Worm (Caenorhabditis elegans) whole organism, L1 larva: ENCODE results near the gene srt-6.

Experiments used
- C34B4.2 ChIP-seq: sonication (generic microtip); optimal IDR thresholded peaks from 2 replicates; lab custom pipeline; 2017; ENCODE audit warnings: mild to moderate bottlenecking, missing genetic modification characterization, missing compliant biosample characterization
- alr-1 ChIP-seq: fragments of 200-800 bp; sonication (Bioruptor generic); optimal IDR thresholded peaks from 2 replicates; lab custom pipeline; 2018; ENCODE audit warnings: borderline replicate concordance, mild to moderate bottlenecking, missing genetic modification characterization, missing compliant biosample characterization
- ama-1 ChIP-seq: fragments of 150-350 bp; optimal IDR thresholded peaks from 2 replicates; lab custom pipeline; 2014
- ceh-88 ChIP-seq: fragments of 200-800 bp; sonication (Bioruptor generic); IDR thresholded peaks from 2 replicates; pipeline ENCODE4 v1.3.6; 2022; ENCODE audit warnings: missing genetic modification characterization, missing compliant biosample characterization
- ces-1 ChIP-seq: fragments of 150-350 bp; optimal IDR thresholded peaks from 2 replicates; lab custom pipeline; 2014; ENCODE audit warnings: missing biosample characterization, missing genetic modification reagents, missing genetic modification characterization
- dsc-1 ChIP-seq: sonication (generic microtip); optimal IDR thresholded peaks from 2 replicates; lab custom pipeline; 2016; ENCODE audit warnings: mild to moderate bottlenecking, missing genetic modification characterization, missing compliant biosample characterization
- efl-1 ChIP-seq, 4 experiments: fragments of 150-350 bp; optimal IDR thresholded peaks in 3 of 4; peaks in 1 of 4; 1 replicate in 1 of 4; 2 replicates in 3 of 4; lab custom pipeline; 2014; ENCODE audit warnings: missing biosample characterization in 2 of 4, missing genetic modification characterization in 2 of 4, missing genetic modification reagents in 2 of 4
- elt-2 ChIP-seq: sonication (generic microtip); optimal IDR thresholded peaks from 2 replicates; lab custom pipeline; 2016; ENCODE audit warnings: missing genetic modification characterization, mild to moderate bottlenecking, inconsistent platforms, missing compliant biosample characterization, missing genetic modification reagents
- elt-3 ChIP-seq, 6 experiments: fragments of 150-350 bp in 1 of 6; sonication (generic microtip); optimal IDR thresholded peaks; 2 replicates each; lab custom pipeline; 2017 to 2018; ENCODE audit warnings: missing biosample characterization in 6 of 6, missing genetic modification characterization in 6 of 6, inconsistent platforms in 1 of 6
- fkh-8 ChIP-seq: sonication (generic microtip); optimal IDR thresholded peaks from 2 replicates; lab custom pipeline; 2016; ENCODE audit warnings: mild to moderate bottlenecking, missing genetic modification characterization, missing compliant biosample characterization
- fos-1 ChIP-seq: fragments of 150-350 bp; optimal IDR thresholded peaks from 2 replicates; lab custom pipeline; 2014; ENCODE audit warnings: missing biosample characterization, missing genetic modification characterization
- grh-1 ChIP-seq: fragments of 200-800 bp; sonication (Bioruptor generic); IDR thresholded peaks from 2 replicates; pipeline ENCODE4 v1.3.6; 2022; ENCODE audit warnings: missing genetic modification reagents, missing genetic modification characterization, missing compliant biosample characterization
- hlh-4 ChIP-seq: sonication (generic microtip); optimal IDR thresholded peaks from 2 replicates; lab custom pipeline; 2016; ENCODE audit warnings: mild to moderate bottlenecking, missing genetic modification characterization, missing compliant biosample characterization
- irx-1 ChIP-seq: sonication (generic microtip); optimal IDR thresholded peaks from 2 replicates; lab custom pipeline; 2016; ENCODE audit warnings: missing genetic modification characterization, missing compliant biosample characterization
- lin-13 ChIP-seq: fragments of 150-350 bp; optimal IDR thresholded peaks from 2 replicates; lab custom pipeline; 2014; ENCODE audit warnings: missing biosample characterization, missing genetic modification reagents, missing genetic modification characterization
- lin-35 ChIP-seq, 2 experiments: fragments of 150-350 bp; optimal IDR thresholded peaks; 2 replicates each; lab custom pipeline; 2014; ENCODE audit warnings: missing biosample characterization in 2 of 2, missing genetic modification characterization in 2 of 2, missing genetic modification reagents in 2 of 2
- lir-3 ChIP-seq: sonication (generic microtip); optimal IDR thresholded peaks from 2 replicates; lab custom pipeline; 2016; ENCODE audit warnings: mild to moderate bottlenecking, missing genetic modification characterization, moderate library complexity, missing compliant biosample characterization; ENCODE audit not compliant: poor library complexity
- mef-2 ChIP-seq: fragments of 150-350 bp; optimal IDR thresholded peaks from 2 replicates; lab custom pipeline; 2014; ENCODE audit warnings: missing biosample characterization, missing genetic modification characterization
- nhr-11 ChIP-seq: fragments of 150-350 bp; optimal IDR thresholded peaks from 2 replicates; lab custom pipeline; 2014; ENCODE audit warnings: missing biosample characterization, missing genetic modification characterization
- nhr-20 ChIP-seq: sonication (generic microtip); optimal IDR thresholded peaks from 2 replicates; lab custom pipeline; 2016; ENCODE audit warnings: mild to moderate bottlenecking, missing genetic modification characterization, missing compliant biosample characterization
- nhr-47 ChIP-seq: sonication (generic microtip); optimal IDR thresholded peaks from 2 replicates; lab custom pipeline; 2016; ENCODE audit warnings: mild to moderate bottlenecking, missing genetic modification characterization, moderate library complexity, missing compliant biosample characterization
- nhr-77 ChIP-seq: fragments of 150-350 bp; optimal IDR thresholded peaks from 2 replicates; lab custom pipeline; 2014; ENCODE audit warnings: missing biosample characterization, missing genetic modification characterization
- nhr-85 ChIP-seq: sonication (generic microtip); peaks from one replicate; lab custom pipeline; 2016; ENCODE audit warnings: missing genetic modification characterization, inconsistent platforms, missing compliant biosample characterization
- nhr-90 ChIP-seq: sonication (generic microtip); optimal IDR thresholded peaks from 2 replicates; lab custom pipeline; 2016; ENCODE audit warnings: mild to moderate bottlenecking, missing genetic modification characterization, missing compliant biosample characterization; ENCODE audit not compliant: poor library complexity
- pag-3 ChIP-seq: sonication (generic microtip); optimal IDR thresholded peaks from 2 replicates; lab custom pipeline; 2017; ENCODE audit warnings: missing genetic modification characterization, mild to moderate bottlenecking, missing compliant biosample characterization, antibody characterized with exemption, borderline replicate concordance; ENCODE audit not compliant: insufficient read depth
- pqm-1 ChIP-seq: sonication (generic microtip); optimal IDR thresholded peaks from 3 replicates; lab custom pipeline; 2017; ENCODE audit warnings: missing biosample characterization, missing genetic modification characterization
- snu-23 ChIP-seq: sonication (generic microtip); optimal IDR thresholded peaks from 2 replicates; lab custom pipeline; 2016; ENCODE audit warnings: missing genetic modification characterization, missing compliant biosample characterization
- sptf-1 ChIP-seq: fragments of 150-350 bp; optimal IDR thresholded peaks from 2 replicates; lab custom pipeline; 2014; ENCODE audit warnings: missing biosample characterization, missing genetic modification characterization
- unc-30 ChIP-seq: sonication (generic microtip); optimal IDR thresholded peaks from 2 replicates; lab custom pipeline; 2017; ENCODE audit warnings: missing biosample characterization, missing genetic modification characterization
- xbp-1 ChIP-seq: sonication (generic microtip); optimal IDR thresholded peaks from 2 replicates; lab custom pipeline; 2016; ENCODE audit warnings: missing genetic modification characterization, missing compliant biosample characterization

srt-6 gene

DNA sequence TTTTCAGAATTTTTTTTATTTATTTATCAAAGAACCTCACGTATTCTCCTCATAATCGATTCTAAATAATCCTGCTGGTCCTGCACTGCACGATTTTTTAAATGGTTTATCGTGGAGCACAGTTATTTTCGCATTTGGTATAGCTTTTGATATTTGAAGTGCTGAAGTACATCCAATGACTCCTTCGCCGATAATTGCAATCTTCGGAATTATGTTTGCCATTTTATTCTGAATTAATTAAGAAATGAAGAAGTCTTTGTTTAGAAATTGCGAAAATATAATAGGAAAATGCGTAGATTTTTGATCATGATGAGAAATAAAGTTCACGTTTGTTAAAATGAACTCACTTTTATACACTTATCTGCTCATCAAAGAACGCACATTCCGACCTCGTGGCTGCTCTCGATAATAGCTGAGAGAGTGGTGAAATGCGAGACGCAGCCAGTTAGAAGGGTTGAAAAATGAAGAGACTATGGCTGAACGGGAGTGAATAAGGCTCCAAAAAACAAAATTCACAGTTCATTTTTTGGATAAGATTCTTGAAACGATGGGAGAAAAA, 26.3 kb upstream of the srt-6 start (continued):
- TF ChIP-seq lir-3 (peak; percentile 34), lin-13 (no peak), ces-1 (GFP tag; lab: Kevin White, UChicago) (no peak), pqm-1 (no peak), unc-30 (tag; lab: Kevin White, UChicago) (no peak)

DNA sequence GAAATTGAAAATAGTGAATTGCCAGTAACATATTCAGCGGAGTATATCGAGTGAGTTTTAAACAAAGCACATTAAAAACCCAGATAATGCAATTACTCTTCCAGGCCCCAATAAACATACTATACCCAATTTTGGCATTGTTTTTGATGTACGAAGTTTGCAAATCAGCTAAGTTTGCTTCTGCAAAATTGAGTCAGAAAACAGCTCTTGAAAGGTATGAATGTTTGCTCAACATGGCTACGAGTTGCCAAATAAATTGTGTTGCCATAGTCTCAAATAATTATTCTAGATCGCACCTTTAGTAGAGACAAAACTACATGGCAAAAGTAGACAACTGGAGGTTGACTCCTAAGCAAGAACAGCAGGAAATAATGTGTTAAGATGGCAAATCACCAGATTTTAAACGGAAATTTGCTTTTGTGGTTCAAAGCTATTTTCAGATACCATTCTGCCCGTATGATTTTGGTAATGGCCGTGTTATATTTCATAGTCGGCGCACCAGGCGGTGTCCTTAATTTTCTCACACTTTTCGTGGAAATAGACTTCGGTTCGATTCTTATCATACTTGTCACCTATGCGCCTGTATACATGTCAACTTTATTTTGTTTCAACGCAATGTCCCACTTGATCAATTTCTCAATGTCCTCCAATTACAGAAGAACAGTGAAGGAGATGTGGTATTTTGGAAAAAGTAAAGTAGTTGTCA, 24.0 kb upstream of the srt-6 start:
- TF ChIP-seq mef-2 (no peak), ceh-88 (GFP tag; lab: Robert Waterston, UW) (0 out of 2 replicates have a peak, but pooled peaks have one; percentile 10), snu-23 (GFP tag; lab: Kevin White, UChicago) (peak; percentile 44), elt-3 (tag; optimal IDR thresholded peaks at IDR 0.05; lab: Kevin White, UChicago) (peak in 1 of 6 experiments; percentile 35), ama-1 (peak; percentile 52), pag-3 (tag; lab: Kevin White, UChicago) (no peak), efl-1 (optimal IDR thresholded peaks at IDR 0.05; lab: Kevin White, UChicago) (no peak), efl-1 (GFP tag; optimal IDR thresholded peaks at IDR 0.05 in 1 of 2; lab: Kevin White, UChicago) (peak in 1 of 2 experiments; percentile 80), nhr-20 (tag; lab: Kevin White, UChicago) (peak; percentile 6), nhr-90 (tag; lab: Kevin White, UChicago) (peak; percentile 24), elt-2 (tag; lab: Kevin White, UChicago) (peak; percentile 5), lir-3 (peak; percentile 21), nhr-85 (tag; lab: Kevin White, UChicago) (peak; percentile 53), grh-1 (GFP tag; lab: Robert Waterston, UW) (no peak)

DNA sequence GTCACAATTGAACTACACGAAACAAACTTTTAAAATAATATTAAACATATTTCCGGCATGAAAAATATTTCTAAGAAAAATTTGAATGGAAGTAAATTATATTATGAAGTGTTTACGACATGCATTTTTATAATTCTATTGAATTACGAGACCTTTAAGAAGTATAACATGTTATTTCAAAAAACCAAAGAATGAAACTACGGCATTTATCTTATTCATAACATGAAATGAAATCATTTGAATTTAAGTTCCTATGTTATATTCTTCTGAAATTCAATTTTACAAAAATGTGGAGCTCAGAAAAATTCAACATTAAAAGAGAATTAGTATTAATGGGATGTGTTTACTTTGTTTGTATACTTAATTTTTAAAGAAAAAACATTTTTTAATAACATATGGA, 22.4 kb upstream of the srt-6 start, which contains the start of gene srw-71:
Gene srw-71 (minus strand): TSS at position 101 of the 400 bp plus-strand sequence.
- no peak for TF ChIP-seq C34B4.2 (tag; lab: Kevin White, UChicago)
- peak; percentile 30 for TF ChIP-seq nhr-11 (tag; lab: Kevin White, UChicago)
- no peak for TF ChIP-seq xbp-1 (tag; lab: Kevin White, UChicago)
- TF ChIP-seq fkh-8 = peak; percentile 33

DNA sequence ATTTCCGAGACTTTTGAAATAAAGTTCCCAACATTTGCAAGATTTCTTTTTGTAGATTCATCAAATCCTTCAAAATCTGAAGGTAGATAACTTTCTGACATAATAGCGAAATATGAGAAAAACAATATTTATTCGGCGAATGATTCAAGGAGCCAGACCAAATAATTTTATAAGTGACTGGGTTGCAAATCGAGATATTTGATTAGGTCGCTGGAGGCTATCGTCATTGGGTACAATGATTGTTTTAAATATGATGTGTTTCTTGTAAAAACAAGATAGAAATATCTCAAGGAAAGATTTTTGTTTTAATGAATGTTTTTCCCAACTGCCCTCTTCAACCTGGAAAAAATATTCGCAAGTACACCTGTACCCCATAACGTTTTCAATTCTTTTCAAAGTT, 20.3 kb upstream of the srt-6 start, which contains the start of gene srw-69:
Gene srw-69 (minus strand): TSS at position 101 of the 400 bp plus-strand sequence.
- TF ChIP-seq fos-1 (tag; lab: Kevin White, UChicago) (no peak), C34B4.2 (tag; lab: Kevin White, UChicago) (no peak), lin-35 (GFP tag; optimal IDR thresholded peaks at IDR 0.05; lab: Kevin White, UChicago) (no peak), nhr-77 (no peak), nhr-47 (tag; lab: Kevin White, UChicago) (no peak)
- TF ChIP-seq, all 84 proteins: peak for 0

DNA sequence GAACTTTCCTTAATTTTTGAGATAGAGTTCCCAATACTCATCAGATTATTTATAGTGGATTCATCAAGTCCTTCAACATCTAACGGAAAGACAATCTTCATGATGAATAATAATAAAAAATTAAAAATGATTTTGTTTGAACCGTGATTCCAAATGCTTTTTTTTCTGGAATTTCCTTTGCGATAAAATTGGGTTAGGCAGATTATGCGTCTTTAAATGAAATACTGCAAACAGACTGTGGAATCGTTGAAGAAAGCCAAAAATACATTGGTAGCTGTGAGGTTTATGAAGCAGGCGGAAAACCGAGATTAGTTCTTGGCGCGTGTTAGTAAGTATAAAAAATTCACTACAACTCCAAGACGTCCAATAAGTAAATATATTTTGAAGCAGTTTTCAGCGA, 18.0 kb upstream of the srt-6 start, which contains the start of gene srw-68:
Gene srw-68 (minus strand): TSS at position 101 of the 400 bp plus-strand sequence.
- TF ChIP-seq lin-35 (GFP tag; optimal IDR thresholded peaks at IDR 0.05; lab: Kevin White, UChicago) = no peak

DNA sequence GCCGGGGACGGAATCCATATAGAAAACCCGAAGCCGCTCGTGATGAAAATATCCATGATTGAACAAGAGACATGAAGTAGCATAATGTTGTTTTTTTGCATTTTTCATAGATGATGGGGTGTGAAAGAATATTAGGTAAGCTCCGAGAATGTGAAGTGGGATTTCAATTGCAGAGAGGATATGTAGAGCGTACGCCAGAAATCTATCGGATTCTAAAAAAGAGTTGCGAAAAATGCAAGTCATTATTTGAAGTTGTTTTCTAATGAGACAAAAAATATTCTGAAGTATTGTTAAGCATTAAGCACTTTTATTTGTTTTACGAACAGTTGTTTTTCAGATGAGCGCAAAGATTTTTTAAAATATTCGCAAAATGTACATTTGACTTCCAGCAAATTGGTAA, 15.7 kb upstream of the srt-6 start, which contains the start of gene F18E3.10:
Gene F18E3.10 (minus strand): TSS at position 101 of the 400 bp plus-strand sequence.
- TF ChIP-seq sptf-1 (no peak), fkh-8 (no peak), irx-1 (tag; lab: Kevin White, UChicago) (no peak), pqm-1 (no peak), alr-1 (tag; lab: Kevin White, UChicago) (no peak), dsc-1 (tag; lab: Kevin White, UChicago) (no peak), hlh-4 (tag; lab: Kevin White, UChicago) (no peak)
